Worm (Caenorhabditis elegans): Measurements from ENCODE around the gene asna-1.
A peak's percentile ranks its signal among the peaks of the same experiment; 100 is the strongest.

Gene asna-1

ce11 chrIII:8923240-8923734 lies 28.4 kb downstream of the asna-1 start, which contains the start of gene glb-1:
glb-1 (minus strand) TSS chrIII:8923290.
- TF ChIP-seq aha-1 (tag): peak; percentile 29
- no peak for TF ChIP-seq dmd-8 (GFP tag; IDR thresholded peaks at IDR 0.05)

- TF ChIP-seq madf-9 (GFP tag; conservative IDR thresholded peaks at IDR 0.05): no peak
Observed at ce11 chrIII:8923937-8924336, 29.1 kb downstream of the asna-1 start, which contains the start of gene ZK637.12. ZK637.12 (plus strand) TSS chrIII:8924237.

- TF ChIP-seq ctbp-1 (GFP tag; IDR thresholded peaks at IDR 0.05) (no peak), ces-1 (GFP tag; optimal IDR thresholded peaks at IDR 0.05) (no peak), hlh-30 (tag; optimal IDR thresholded peaks at IDR 0.05; ENCODE audit: insufficient read depth) (no peak), F10B5.3 (tag; optimal IDR thresholded peaks at IDR 0.05) (no peak), aha-1 (tag) (peak; percentile 49), ceh-82 (tag; optimal IDR thresholded peaks at IDR 0.05) (no peak), lin-15B (tag; optimal IDR thresholded peaks at IDR 0.05) (no peak), fkh-10 (GFP tag; optimal IDR thresholded peaks at IDR 0.05) (no peak), dmd-6 (GFP tag; IDR thresholded peaks at IDR 0.05) (peak; percentile 60), nhr-77 (tag; optimal IDR thresholded peaks at IDR 0.05) (no peak), zip-11 (GFP tag; IDR thresholded peaks at IDR 0.05) (no peak), pha-4 (GFP tag; IDR thresholded peaks at IDR 0.05) (no peak), pha-4 (tag; optimal IDR thresholded peaks at IDR 0.05) (no peak), nhr-11 (tag; optimal IDR thresholded peaks at IDR 0.05) (no peak), Y105C5A.15 (GFP tag; IDR thresholded peaks at IDR 0.05) (no peak), lin-29 (GFP tag; IDR thresholded peaks at IDR 0.05) (no peak), nhr-28 (tag; optimal IDR thresholded peaks at IDR 0.05) (peak; percentile 47), rbr-2 (tag; optimal IDR thresholded peaks at IDR 0.05) (no peak), hif-1 (tag; optimal IDR thresholded peaks at IDR 0.05) (peak in 1 of 2 experiments; percentile 87), ceh-32 (tag; optimal IDR thresholded peaks at IDR 0.05; ENCODE audit: poor library complexity) (no peak), snpc-1.2 (GFP tag; IDR thresholded peaks at IDR 0.05) (no peak), gei-8 (GFP tag; optimal IDR thresholded peaks at IDR 0.05) (no peak)
Observed at ce11 chrIII:8925539-8925938, 30.7 kb downstream of the asna-1 start.

- TF ChIP-seq hif-1 (tag; optimal IDR thresholded peaks at IDR 0.05): peak in 1 of 2 experiments; percentile 90
- no peak for TF ChIP-seq unc-39 (tag; optimal IDR thresholded peaks at IDR 0.05)
- TF ChIP-seq sdz-12 (GFP tag; optimal IDR thresholded peaks at IDR 0.05): no peak
- TF ChIP-seq lir-3 (tag; optimal IDR thresholded peaks at IDR 0.05): no peak
- TF ChIP-seq ctbp-1 (GFP tag; IDR thresholded peaks at IDR 0.05): no peak
- no peak for TF ChIP-seq gei-8 (GFP tag; optimal IDR thresholded peaks at IDR 0.05)
- no peak for TF ChIP-seq snpc-1.2 (GFP tag; IDR thresholded peaks at IDR 0.05)
- peak in 1 of 2 experiments; percentile 18 for TF ChIP-seq lsy-2 (tag; optimal IDR thresholded peaks at IDR 0.05)
- TF ChIP-seq nhr-25 (tag; optimal IDR thresholded peaks at IDR 0.05; ENCODE audit: borderline replicate concordance, insufficient read depth): no peak
- no peak for TF ChIP-seq ceh-82 (tag; optimal IDR thresholded peaks at IDR 0.05)
- no peak for TF ChIP-seq zfp-2 (tag; optimal IDR thresholded peaks at IDR 0.05)
- no peak for TF ChIP-seq nhr-102 (tag; optimal IDR thresholded peaks at IDR 0.05)
- no peak for TF ChIP-seq R02D3.7 (tag; optimal IDR thresholded peaks at IDR 0.05)
- TF ChIP-seq nhr-11 (tag; optimal IDR thresholded peaks at IDR 0.05): no peak
- TF ChIP-seq Y5F2A.4 (GFP tag; optimal IDR thresholded peaks at IDR 0.05): no peak
- no peak for TF ChIP-seq lin-1 (GFP tag; IDR thresholded peaks at IDR 0.05)
- TF ChIP-seq ZK337.2 (GFP tag; IDR thresholded peaks at IDR 0.05): no peak
- TF ChIP-seq nhr-48 (tag; optimal IDR thresholded peaks at IDR 0.05): no peak
- TF ChIP-seq nhr-111 (GFP tag; optimal IDR thresholded peaks at IDR 0.05): no peak
- peak; percentile 69 for TF ChIP-seq mxl-3 (GFP tag; optimal IDR thresholded peaks at IDR 0.05)
- no peak for TF ChIP-seq dve-1 (tag; optimal IDR thresholded peaks at IDR 0.05; ENCODE audit: insufficient read depth)
- no peak for TF ChIP-seq tra-1 (GFP tag; IDR thresholded peaks at IDR 0.05)
- TF ChIP-seq aha-1 (tag): peak; percentile 43
- TF ChIP-seq mes-2 (tag; optimal IDR thresholded peaks at IDR 0.05; ENCODE audit: poor library complexity, severe bottlenecking): no peak
- TF ChIP-seq nhr-77 (tag; optimal IDR thresholded peaks at IDR 0.05): peak; percentile 23
- TF ChIP-seq unc-62 (GFP tag; optimal IDR thresholded peaks at IDR 0.05 in 1 of 2): no peak
- no peak for TF ChIP-seq unc-62 (tag; optimal IDR thresholded peaks at IDR 0.05)
- no peak for TF ChIP-seq nhr-42 (GFP tag; IDR thresholded peaks at IDR 0.05)
- TF ChIP-seq duxl-1 (tag; optimal IDR thresholded peaks at IDR 0.05; ENCODE audit: poor library complexity): no peak
Observed at ce11 chrIII:8926512-8926911, 31.6 kb downstream of the asna-1 start.

Data from whole organism, L4 larva.